Worm (Caenorhabditis elegans): ENCODE data around the gene F47B10.5.

The F47B10.5 gene

DNA sequence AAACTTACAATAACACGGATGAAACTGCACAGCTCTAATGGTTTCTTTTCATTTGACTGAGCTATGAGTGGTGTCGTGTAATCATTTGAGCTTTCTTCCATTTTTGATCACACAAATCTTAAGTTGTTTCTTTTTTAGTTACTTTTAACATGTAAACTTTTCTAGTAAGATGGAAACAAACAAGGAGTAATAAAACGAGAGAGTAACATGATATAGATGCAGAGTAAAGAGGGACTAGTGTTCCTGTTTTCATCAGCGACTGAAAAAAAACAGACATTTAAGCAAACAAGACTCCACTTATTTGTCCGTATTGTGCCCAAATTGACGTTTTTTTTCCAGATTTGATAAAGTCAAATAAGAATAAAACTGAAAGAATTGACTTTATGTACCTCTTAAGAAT is 20.2 kb downstream of the F47B10.5 start, which contains the start of gene pgp-7:
TSS of gene pgp-7 (minus strand) at position 101 of the 400 bp plus-strand sequence.
- no peak for TF ChIP-seq W03F9.2 (tag; optimal IDR thresholded peaks at IDR 0.05)
- TF ChIP-seq dao-5 (tag; optimal IDR thresholded peaks at IDR 0.05) = no peak
- no peak for TF ChIP-seq him-1 (tag; optimal IDR thresholded peaks at IDR 0.05)

DNA sequence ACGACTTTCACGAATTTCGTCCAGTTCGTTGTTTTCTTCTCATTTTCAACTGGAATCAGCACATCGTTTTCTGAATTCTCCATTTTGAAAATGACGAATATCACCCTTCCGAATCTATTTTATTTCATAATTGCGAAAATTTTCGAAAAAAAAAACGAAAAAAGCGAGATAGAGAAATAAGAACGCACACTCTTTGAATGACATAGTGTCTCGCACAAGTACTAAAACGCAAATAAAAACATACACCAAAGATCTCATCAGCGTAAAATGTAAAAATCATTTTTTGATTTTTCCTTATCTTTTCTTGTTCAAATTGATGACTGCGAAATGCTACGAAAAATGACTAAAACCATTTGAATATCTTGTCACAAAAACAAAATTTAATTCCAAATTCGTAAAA is 26.0 kb downstream of the F47B10.5 start, which contains the start of gene pgp-8:
TSS of gene pgp-8 (minus strand) at position 101 of the 400 bp plus-strand sequence.
- no peak for TF ChIP-seq dao-5 (tag; optimal IDR thresholded peaks at IDR 0.05)
- no peak for TF ChIP-seq W03F9.2 (tag; optimal IDR thresholded peaks at IDR 0.05)
- no peak for TF ChIP-seq him-1 (tag; optimal IDR thresholded peaks at IDR 0.05)

DNA sequence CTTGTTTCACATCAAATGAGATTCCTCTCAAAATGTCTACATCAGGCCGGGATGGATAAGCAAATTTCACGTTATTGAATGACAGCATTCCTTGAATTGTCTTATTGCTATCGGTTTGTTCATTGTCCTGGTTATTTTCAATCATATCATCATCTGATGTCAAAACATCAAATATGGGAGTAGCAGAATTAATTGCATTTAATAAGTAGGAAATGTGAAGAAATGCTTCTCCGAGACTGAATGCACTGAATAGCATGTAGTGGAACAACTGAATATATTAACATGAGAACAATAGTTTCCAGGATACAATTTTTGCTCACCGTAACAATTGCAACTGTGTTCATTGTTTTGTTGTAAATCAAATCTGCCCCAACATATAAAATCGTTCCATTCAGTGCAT is 27.8 kb downstream of the F47B10.5 start:
- TF ChIP-seq dao-5 (tag; optimal IDR thresholded peaks at IDR 0.05) (no peak), him-1 (tag; optimal IDR thresholded peaks at IDR 0.05) (no peak), W03F9.2 (tag; optimal IDR thresholded peaks at IDR 0.05) (no peak)

DNA sequence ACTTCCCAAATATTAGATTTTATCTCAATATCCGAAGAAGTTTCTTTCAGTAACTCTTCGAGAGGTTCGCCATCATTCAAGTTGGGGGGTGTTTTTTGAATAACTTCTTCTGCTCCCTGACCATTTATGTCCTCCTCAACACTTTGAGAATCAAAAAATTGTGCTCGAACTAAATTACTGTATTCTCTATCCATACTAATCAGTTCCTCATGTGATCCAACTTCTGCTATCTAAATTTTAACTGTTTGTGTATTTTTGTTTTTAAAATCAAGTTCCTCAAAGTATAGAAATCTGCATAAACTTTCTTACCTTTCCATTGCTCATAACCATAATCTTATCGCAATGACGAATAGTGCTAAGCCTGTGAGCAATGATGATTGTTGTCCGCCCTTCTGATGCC is 28.7 kb downstream of the F47B10.5 start:
- TF ChIP-seq him-1 (tag; optimal IDR thresholded peaks at IDR 0.05) (no peak), dao-5 (tag; optimal IDR thresholded peaks at IDR 0.05) (no peak), W03F9.2 (tag; optimal IDR thresholded peaks at IDR 0.05) (no peak)

DNA sequence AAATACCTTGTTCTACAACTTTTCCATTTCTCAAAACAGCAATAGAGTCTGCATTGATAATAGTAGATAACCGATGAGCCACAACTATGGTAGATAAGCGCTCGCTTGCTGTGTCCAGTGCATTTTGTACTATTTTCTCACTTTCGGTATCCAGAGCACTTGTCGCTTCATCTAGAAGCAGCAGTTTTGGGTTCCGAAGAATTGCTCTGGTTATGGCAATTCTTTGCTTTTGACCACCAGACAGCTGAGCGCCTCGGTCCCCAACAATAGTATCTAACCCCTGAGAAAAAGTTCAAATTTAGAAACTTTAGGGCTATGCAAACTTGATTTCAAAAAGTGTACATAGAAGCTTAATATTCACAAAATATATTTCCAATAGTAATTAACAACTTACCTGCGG is 30.7 kb downstream of the F47B10.5 start:
- TF ChIP-seq W03F9.2 (tag; optimal IDR thresholded peaks at IDR 0.05) = no peak
- TF ChIP-seq dao-5 (tag; optimal IDR thresholded peaks at IDR 0.05) = no peak
- no peak for TF ChIP-seq him-1 (tag; optimal IDR thresholded peaks at IDR 0.05)

DNA sequence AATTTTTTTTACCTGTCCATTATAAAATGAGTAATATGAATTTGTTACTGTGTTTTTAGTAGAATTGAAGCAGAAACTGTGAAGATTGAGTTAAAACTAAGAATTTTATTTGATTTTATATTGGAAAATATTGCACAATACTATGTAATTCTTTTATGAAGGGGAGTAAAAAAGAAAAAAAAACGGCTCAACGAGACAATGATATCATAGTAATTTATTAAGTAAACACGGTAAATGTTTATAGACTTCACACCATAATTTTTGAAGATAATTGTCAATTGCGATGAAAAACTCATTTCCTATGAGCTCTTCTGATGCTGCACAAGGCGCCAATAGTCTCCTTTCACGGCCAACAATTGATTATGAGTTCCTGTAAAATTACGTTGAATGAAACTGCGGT is 31.1 kb downstream of the F47B10.5 start, which contains the start of gene pgp-5:
TSS of gene pgp-5 (minus strand) at position 87 of the 400 bp plus-strand sequence.
- no peak for TF ChIP-seq him-1 (tag; optimal IDR thresholded peaks at IDR 0.05)

DNA sequence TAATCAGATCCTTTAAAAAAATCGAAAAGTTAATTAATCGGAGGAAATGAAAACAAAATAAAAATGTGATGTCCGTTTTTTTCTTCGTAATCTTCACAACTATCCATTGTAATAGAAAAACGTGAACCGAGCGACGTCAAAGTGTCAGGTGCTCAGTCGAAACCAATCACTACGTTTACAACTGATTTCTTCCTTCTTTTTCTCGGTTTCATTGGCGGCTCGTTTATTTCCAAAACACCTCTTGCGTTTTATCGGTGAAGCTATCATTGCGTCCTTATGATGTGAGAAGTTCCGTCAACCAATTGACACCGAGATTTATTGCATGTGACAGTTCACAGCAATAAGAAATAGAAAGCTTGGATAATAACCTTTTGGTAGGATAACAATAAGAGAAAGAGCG is 37.1 kb downstream of the F47B10.5 start:
- TF ChIP-seq him-1 (tag; optimal IDR thresholded peaks at IDR 0.05) (no peak), W03F9.2 (tag; optimal IDR thresholded peaks at IDR 0.05) (no peak), dao-5 (tag; optimal IDR thresholded peaks at IDR 0.05) (no peak)

DNA sequence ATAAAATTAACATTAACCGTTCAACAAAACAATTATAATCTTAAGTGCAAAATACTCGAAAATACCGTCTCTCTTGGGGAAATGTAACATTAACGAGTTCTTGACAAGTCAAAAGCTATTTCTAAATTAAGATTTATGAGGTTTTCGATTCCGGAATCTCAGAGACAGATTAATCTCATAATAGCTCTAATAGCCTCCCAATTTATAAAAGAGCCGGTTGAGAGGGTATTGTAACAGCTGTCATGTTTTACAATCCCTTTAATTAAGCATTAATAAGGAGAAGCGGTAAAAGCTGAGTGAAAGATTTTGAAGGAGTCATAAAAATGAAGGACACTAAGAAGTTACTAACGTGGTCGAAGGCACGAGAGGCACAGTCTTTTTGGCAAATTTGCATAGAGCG is 38.6 kb downstream of the F47B10.5 start:
- no peak for TF ChIP-seq dao-5 (tag; optimal IDR thresholded peaks at IDR 0.05)
- no peak for TF ChIP-seq him-1 (tag; optimal IDR thresholded peaks at IDR 0.05)
- TF ChIP-seq W03F9.2 (tag; optimal IDR thresholded peaks at IDR 0.05) = no peak

DNA sequence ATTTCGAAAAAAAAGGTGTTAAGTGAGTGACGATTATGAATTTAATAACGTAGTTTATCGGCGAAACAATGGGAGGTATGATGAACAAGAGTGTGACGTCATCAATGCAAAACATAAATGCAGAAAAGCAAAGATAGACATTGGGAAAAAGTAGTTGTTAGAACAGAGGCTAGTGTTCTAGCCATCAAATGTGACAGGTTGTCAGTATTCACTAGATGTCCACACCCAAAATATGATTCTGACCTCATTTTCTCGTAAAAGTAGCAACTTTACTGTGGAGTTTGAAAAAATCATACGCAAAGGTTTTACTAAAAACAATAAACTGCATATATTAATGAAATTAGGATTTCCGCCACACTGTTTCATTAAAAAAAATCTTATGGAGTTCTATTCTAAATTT is 39.2 kb downstream of the F47B10.5 start:
- TF ChIP-seq W03F9.2 (tag; optimal IDR thresholded peaks at IDR 0.05) (no peak), dao-5 (tag; optimal IDR thresholded peaks at IDR 0.05) (no peak), him-1 (tag; optimal IDR thresholded peaks at IDR 0.05) (no peak)

DNA sequence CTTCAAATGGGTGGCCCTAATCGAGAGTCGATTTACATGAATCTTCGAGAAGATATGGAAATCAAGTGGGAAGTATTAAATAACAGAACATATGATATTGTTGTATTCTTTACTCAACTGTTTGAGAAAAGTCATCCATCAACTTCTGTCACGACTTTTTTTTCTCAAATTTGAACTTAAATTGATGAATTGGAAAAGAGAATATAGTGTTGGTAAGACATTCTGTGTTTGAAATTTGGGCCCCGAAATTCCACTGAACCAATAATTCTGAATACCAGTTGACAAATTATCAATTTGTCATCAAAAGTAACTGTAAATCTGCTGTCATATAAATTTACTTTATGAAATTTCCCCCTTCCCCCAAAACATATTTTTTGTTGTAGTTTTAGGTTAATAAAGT is 43.5 kb downstream of the F47B10.5 start:
- TF ChIP-seq dao-5 (tag; optimal IDR thresholded peaks at IDR 0.05) = no peak
- TF ChIP-seq W03F9.2 (tag; optimal IDR thresholded peaks at IDR 0.05) = no peak
- no peak for TF ChIP-seq him-1 (tag; optimal IDR thresholded peaks at IDR 0.05)

DNA sequence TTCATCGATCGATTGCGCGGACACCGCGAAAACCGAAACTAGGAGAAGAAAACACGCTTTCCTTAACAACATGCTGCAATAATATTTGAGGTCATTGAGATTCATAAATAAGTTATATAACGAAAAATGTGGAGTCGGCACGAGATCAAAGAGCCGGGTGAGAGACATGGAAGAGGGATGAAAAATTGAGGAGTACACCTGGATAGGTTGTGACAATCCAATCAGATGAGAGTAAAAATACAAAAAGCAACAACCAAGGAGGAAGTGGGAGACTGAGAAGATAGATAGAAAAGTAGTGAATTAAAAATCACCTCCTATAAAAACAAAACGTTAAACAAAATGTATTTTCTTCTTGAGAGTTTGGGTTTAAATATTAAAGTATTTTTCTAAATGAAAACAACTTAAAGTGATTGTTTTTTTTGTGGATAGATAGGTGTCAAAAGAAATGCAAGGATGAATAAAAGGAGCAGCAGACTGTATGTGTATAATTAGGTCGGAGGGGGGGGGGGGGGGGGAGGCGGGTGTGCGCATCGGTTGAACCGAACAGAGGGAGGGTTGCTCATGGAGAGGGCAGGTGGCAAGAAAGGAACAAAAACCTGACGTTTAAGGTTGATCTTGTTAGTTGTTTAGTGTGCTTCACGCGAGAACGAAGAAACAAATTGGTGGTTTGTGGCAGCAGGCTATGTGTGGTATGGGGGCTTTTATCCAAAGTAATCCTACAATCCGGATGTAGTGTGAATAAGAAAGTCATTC is 45.6 kb downstream of the F47B10.5 start, which contains the start of gene C05A9.2:
TSS of gene C05A9.2 (minus strand) at position 73 of the 753 bp plus-strand sequence.
- TF ChIP-seq dao-5 (tag; optimal IDR thresholded peaks at IDR 0.05) (no peak), him-1 (tag; optimal IDR thresholded peaks at IDR 0.05) (no peak), W03F9.2 (tag; optimal IDR thresholded peaks at IDR 0.05) (no peak)

DNA sequence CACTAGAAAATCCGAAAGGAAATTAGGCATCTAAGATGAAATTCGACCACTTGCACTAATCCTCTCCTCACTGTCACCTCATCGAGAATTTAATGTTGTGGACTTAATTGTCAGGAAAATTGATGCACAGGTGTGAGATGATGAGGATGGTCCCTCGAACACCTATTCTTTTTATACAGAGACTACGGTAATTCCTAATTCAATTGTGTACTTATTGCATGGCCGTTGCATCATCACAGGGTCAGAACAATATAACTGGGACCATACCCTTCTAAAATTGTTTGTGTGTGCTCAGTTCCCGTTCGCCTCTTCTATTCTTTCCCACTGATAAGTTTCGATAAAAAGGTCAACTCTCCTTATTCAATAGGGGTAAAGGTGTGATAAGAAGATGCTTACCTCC is 46.2 kb downstream of the F47B10.5 start:
- TF ChIP-seq dao-5 (tag; optimal IDR thresholded peaks at IDR 0.05) (no peak), him-1 (tag; optimal IDR thresholded peaks at IDR 0.05) (no peak), W03F9.2 (tag; optimal IDR thresholded peaks at IDR 0.05) (no peak)

Measured in whole organism, L4/young adult.